Fruit fly (Drosophila melanogaster): ENCODE data around the gene CG3587.

CG3587 gene

dm6 chrX:1940020-1940419 lies at the start of gene CG3587, which contains the start of gene CG3857:
TSS of gene CG3587 (plus strand) at chrX:1940307.
TSS of gene CG3857 (minus strand) at chrX:1940040.
- TF ChIP-seq Gug (GFP tag; IDR thresholded peaks at IDR 0.05) (peak; percentile 45; the same call in 1 of the 2 replicates), CG34406 (GFP tag; optimal IDR thresholded peaks at IDR 0.05) (peak; percentile 59), CG11902 (GFP tag; optimal IDR thresholded peaks at IDR 0.05) (peak; percentile 55), CG8319 (GFP tag; optimal IDR thresholded peaks at IDR 0.05) (peak; percentile 66), CG9139 (GFP tag; optimal IDR thresholded peaks at IDR 0.05) (peak; percentile 19), Ets96B (tag; optimal IDR thresholded peaks at IDR 0.05) (peak; percentile 65), CG10669 (GFP tag; optimal IDR thresholded peaks at IDR 0.05) (peak; percentile 60), Sox102F (GFP tag; optimal IDR thresholded peaks at IDR 0.05) (peak; percentile 82), Hr39 (GFP tag; optimal IDR thresholded peaks at IDR 0.05) (peak; percentile 88), dsx (GFP tag; optimal IDR thresholded peaks at IDR 0.05; ENCODE audit: poor library complexity, severe bottlenecking) (peak; percentile 91), CG7368 (GFP tag; optimal IDR thresholded peaks at IDR 0.05) (peak; percentile 68), Smox (GFP tag; optimal IDR thresholded peaks at IDR 0.05) (peak; percentile 73), net (GFP tag; optimal IDR thresholded peaks at IDR 0.05) (peak; percentile 59), achi (GFP tag; optimal IDR thresholded peaks at IDR 0.05) (peak; percentile 74), OdsH (GFP tag; optimal IDR thresholded peaks at IDR 0.05) (peak; percentile 82), CG6792 (GFP tag; optimal IDR thresholded peaks at IDR 0.05) (peak; percentile 71), esn (GFP tag; optimal IDR thresholded peaks at IDR 0.05) (peak; percentile 85), Hr4 (GFP tag; optimal IDR thresholded peaks at IDR 0.05) (peak; percentile 77), CG31627 (GFP tag; optimal IDR thresholded peaks at IDR 0.05) (peak; percentile 85), CG10631 (GFP tag; optimal IDR thresholded peaks at IDR 0.05) (peak; percentile 73), lz (GFP tag; optimal IDR thresholded peaks at IDR 0.05) (peak; percentile 85), fkh (GFP tag; optimal IDR thresholded peaks at IDR 0.05) (peak; percentile 93), spab (GFP tag; optimal IDR thresholded peaks at IDR 0.05) (peak; percentile 11), CG11762 (GFP tag; optimal IDR thresholded peaks at IDR 0.05; ENCODE audit: insufficient read depth) (peak; percentile 56), CG1621 (tag; optimal IDR thresholded peaks at IDR 0.05) (peak; percentile 50), CG3919 (GFP tag; optimal IDR thresholded peaks at IDR 0.05) (peak; percentile 68), CG11294 (GFP tag; IDR thresholded peaks at IDR 0.05) (peak; percentile 30; the same call in 1 of the 2 replicates), pdm3 (GFP tag; optimal IDR thresholded peaks at IDR 0.05) (peak; percentile 79), Ets21C (GFP tag; optimal IDR thresholded peaks at IDR 0.05) (peak; percentile 83), Eip75B (GFP tag; optimal IDR thresholded peaks at IDR 0.05) (peak; percentile 75), CG6163 (GFP tag; IDR thresholded peaks at IDR 0.05) (peak; percentile 35; the same call in 1 of the 3 replicates), CG6854 (GFP tag; optimal IDR thresholded peaks at IDR 0.05) (no peak), CG15336 (GFP tag; IDR thresholded peaks at IDR 0.05) (peak; percentile 65), CG32006 (GFP tag; optimal IDR thresholded peaks at IDR 0.05) (peak; percentile 79), fd85E (GFP tag; optimal IDR thresholded peaks at IDR 0.05) (no peak), fd59A (GFP tag; optimal IDR thresholded peaks at IDR 0.05) (peak; percentile 57), CG16779 (tag; optimal IDR thresholded peaks at IDR 0.05) (peak; percentile 9), cyc (GFP tag; optimal IDR thresholded peaks at IDR 0.05) (peak; percentile 74), acj6 (GFP tag; optimal IDR thresholded peaks at IDR 0.05) (peak; percentile 74), CG6276 (GFP tag; optimal IDR thresholded peaks at IDR 0.05) (no peak), eg (GFP tag; IDR thresholded peaks at IDR 0.05) (0 out of 3 replicates have a peak, but pooled peaks have one; percentile 55), Eip78C (GFP tag) (peak; percentile 89), Eip93F (GFP tag; optimal IDR thresholded peaks at IDR 0.05) (no peak), Met (GFP tag; optimal IDR thresholded peaks at IDR 0.05) (peak; percentile 80), Sox15 (GFP tag; optimal IDR thresholded peaks at IDR 0.05) (peak; percentile 73), dac (GFP tag; optimal IDR thresholded peaks at IDR 0.05) (peak; percentile 60), vri (GFP tag; optimal IDR thresholded peaks at IDR 0.05) (peak; percentile 56), CG4318 (GFP tag; optimal IDR thresholded peaks at IDR 0.05) (peak; percentile 31), CG3032 (tag; optimal IDR thresholded peaks at IDR 0.05) (peak; percentile 71), Lpt (GFP tag; optimal IDR thresholded peaks at IDR 0.05) (peak; percentile 64), salr (GFP tag; optimal IDR thresholded peaks at IDR 0.05) (peak; percentile 55 to 65), ss (GFP tag; optimal IDR thresholded peaks at IDR 0.05) (peak in 1 of 2 experiments; percentile 68)

All from whole organism, prepupa.